Fruit fly (Drosophila melanogaster): Measurements from ENCODE around the gene sfl.

sfl gene

dm6 chr3L:6482838-6483237, 12.6 kb upstream of the sfl start:
- no peak for TF ChIP-seq CG17801 (GFP tag; optimal IDR thresholded peaks at IDR 0.05; ENCODE audit: partially characterized antibody)

dm6 chr3L:6488405-6488804, 7.1 kb upstream of the sfl start, which contains the start of the genes CG10147 and Bulli:
CG10147 (minus strand) TSS chr3L:6488424.
Bulli (plus strand) TSS chr3L:6488681.
- peak; percentile 96 for TF ChIP-seq CG17801 (GFP tag; optimal IDR thresholded peaks at IDR 0.05; ENCODE audit: partially characterized antibody)

dm6 chr3L:6496053-6496921, 807 bp downstream of the sfl start:
- no peak for TF ChIP-seq CG17801 (GFP tag; optimal IDR thresholded peaks at IDR 0.05; ENCODE audit: partially characterized antibody)

- TF ChIP-seq CG17801 (GFP tag; optimal IDR thresholded peaks at IDR 0.05; ENCODE audit: partially characterized antibody) = no peak
These were observed 1.4 kb downstream of the sfl start for dm6 chr3L:6496922-6497232.

dm6 chr3L:6497990-6498389, 2.5 kb downstream of the sfl start:
- TF ChIP-seq CG17801 (GFP tag; optimal IDR thresholded peaks at IDR 0.05; ENCODE audit: partially characterized antibody) = no peak

- TF ChIP-seq CG17801 (GFP tag; optimal IDR thresholded peaks at IDR 0.05; ENCODE audit: partially characterized antibody) = no peak
These were observed 3.1 kb downstream of the sfl start for dm6 chr3L:6498602-6499001.

- no peak for TF ChIP-seq CG17801 (GFP tag; optimal IDR thresholded peaks at IDR 0.05; ENCODE audit: partially characterized antibody)
These were observed 5.0 kb downstream of the sfl start for dm6 chr3L:6500470-6500869.

- TF ChIP-seq CG17801 (GFP tag; optimal IDR thresholded peaks at IDR 0.05; ENCODE audit: partially characterized antibody) = no peak
These were observed 12.6 kb downstream of the sfl start for dm6 chr3L:6508083-6508482.

- no peak for TF ChIP-seq CG17801 (GFP tag; optimal IDR thresholded peaks at IDR 0.05; ENCODE audit: partially characterized antibody)
These were observed 16.8 kb downstream of the sfl start for dm6 chr3L:6512284-6512683.

dm6 chr3L:6516901-6517300, 21.4 kb downstream of the sfl start:
- no peak for TF ChIP-seq CG17801 (GFP tag; optimal IDR thresholded peaks at IDR 0.05; ENCODE audit: partially characterized antibody)

dm6 chr3L:6519678-6520077, 24.2 kb downstream of the sfl start:
- TF ChIP-seq CG17801 (GFP tag; optimal IDR thresholded peaks at IDR 0.05; ENCODE audit: partially characterized antibody) = no peak

dm6 chr3L:6522785-6523184, 27.3 kb downstream of the sfl start:
- TF ChIP-seq CG17801 (GFP tag; optimal IDR thresholded peaks at IDR 0.05; ENCODE audit: partially characterized antibody) = peak; percentile 42

dm6 chr3L:6530429-6530828, 34.9 kb downstream of the sfl start, which contains the start of gene betaTub65B:
betaTub65B (plus strand) TSS chr3L:6530729.
- no peak for TF ChIP-seq CG17801 (GFP tag; optimal IDR thresholded peaks at IDR 0.05; ENCODE audit: partially characterized antibody)

dm6 chr3L:6550178-6550977, 54.9 kb downstream of the sfl start, which contains the start of gene MCU:
MCU (plus strand) TSS chr3L:6550738.
- TF ChIP-seq CG17801 (GFP tag; optimal IDR thresholded peaks at IDR 0.05; ENCODE audit: partially characterized antibody) = peak; percentile 22

dm6 chr3L:6550978-6551339, 55.5 kb downstream of the sfl start:
- no peak for TF ChIP-seq CG17801 (GFP tag; optimal IDR thresholded peaks at IDR 0.05; ENCODE audit: partially characterized antibody)

dm6 chr3L:6551816-6552371, 56.4 kb downstream of the sfl start:
- TF ChIP-seq CG17801 (GFP tag; optimal IDR thresholded peaks at IDR 0.05; ENCODE audit: partially characterized antibody) = peak; percentile 19

Data from ovary, adult (tissue).